Fruit fly (Drosophila melanogaster): ENCODE measurements around the gene CG10365.

The CG10365 gene

DNA sequence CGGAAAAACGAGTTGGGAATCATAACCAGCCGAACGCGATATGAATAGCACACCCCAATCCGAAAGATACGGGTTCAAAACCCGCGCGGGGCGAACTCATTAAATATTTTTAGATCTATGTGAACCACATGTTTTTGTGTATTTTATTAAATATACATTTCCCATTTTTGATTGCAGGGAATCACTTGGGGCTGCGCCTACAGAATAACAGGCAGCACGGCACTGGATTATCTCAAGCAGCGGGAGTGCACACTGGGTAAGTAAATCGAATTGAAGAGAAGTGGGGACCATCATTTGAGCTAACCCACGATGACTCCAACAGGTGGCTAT, 7.3 kb downstream of the CG10365 start:
- TF ChIP-seq Crg-1 (GFP tag; optimal IDR thresholded peaks at IDR 0.05) (no peak), cic (GFP tag; optimal IDR thresholded peaks at IDR 0.05) (no peak), CG5204 (GFP tag; optimal IDR thresholded peaks at IDR 0.05) (no peak), CG12768 (GFP tag; optimal IDR thresholded peaks at IDR 0.05) (no peak), CG7045 (GFP tag; optimal IDR thresholded peaks at IDR 0.05) (no peak), cnc (optimal IDR thresholded peaks at IDR 0.05) (no peak), toe (GFP tag; optimal IDR thresholded peaks at IDR 0.05) (no peak), tj (GFP tag; optimal IDR thresholded peaks at IDR 0.05) (no peak), Clk (GFP tag; optimal IDR thresholded peaks at IDR 0.05) (no peak), Hr96 (GFP tag; optimal IDR thresholded peaks at IDR 0.05) (no peak), bab1 (GFP tag; optimal IDR thresholded peaks at IDR 0.05) (no peak)

DNA sequence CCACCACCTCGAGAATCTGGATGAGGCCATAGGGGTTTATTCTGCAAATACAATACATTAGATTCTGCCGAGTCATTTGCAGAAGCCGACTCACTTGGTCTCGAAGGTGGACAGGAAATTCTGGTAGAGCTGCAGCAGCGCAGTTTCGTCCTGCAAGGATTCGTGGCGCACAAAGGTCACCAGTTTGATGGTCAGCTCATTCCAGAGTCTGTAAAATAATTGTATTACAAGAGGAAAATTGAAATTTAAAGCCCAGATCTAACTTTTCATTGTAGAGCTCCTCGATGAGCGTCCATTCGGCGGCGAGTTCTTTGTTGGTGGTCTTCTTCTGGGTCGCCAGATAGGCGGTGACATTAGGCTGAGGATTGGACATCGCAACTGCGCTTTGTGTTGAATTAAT, 9.4 kb downstream of the CG10365 start:
- TF ChIP-seq bab1 (GFP tag; optimal IDR thresholded peaks at IDR 0.05) (no peak), cnc (optimal IDR thresholded peaks at IDR 0.05) (peak; percentile 83 to 97)

DNA sequence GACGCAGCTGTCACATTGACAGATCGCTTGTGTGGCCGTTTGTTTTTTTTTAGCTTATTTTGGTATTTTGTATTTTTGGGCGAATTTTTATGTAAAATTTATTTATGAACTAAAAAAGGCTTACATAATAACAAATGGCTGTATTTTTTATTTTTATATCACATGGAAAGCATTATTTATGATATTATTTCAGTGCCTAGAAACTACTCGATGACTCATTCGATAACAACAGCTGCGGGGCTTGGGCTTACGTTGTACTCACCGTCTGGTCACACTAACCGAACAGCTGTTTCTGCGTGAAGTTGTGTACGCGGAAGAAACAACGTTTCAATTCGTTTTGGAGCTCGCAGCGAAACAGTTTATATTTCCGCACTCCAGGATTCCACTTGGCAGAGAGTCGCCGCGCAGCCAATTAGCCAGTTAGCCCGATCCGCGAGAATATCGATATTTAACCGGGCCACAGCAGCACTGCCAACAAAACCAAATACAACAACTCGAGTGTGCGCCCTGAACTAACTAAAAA, 9.9 kb downstream of the CG10365 start, which contains the start of the genes Hmgcr and Rpn9:
TSS of gene Hmgcr (plus strand) at position 335 of the 523 bp plus-strand sequence.
TSS of gene Rpn9 (minus strand) at position 473 of the 523 bp plus-strand sequence.
- TF ChIP-seq bab1 (GFP tag; optimal IDR thresholded peaks at IDR 0.05) (peak; percentile 68), CG7101 (tag; optimal IDR thresholded peaks at IDR 0.05) (no peak), Clk (GFP tag; optimal IDR thresholded peaks at IDR 0.05) (no peak), Mnt (GFP tag; optimal IDR thresholded peaks at IDR 0.05) (peak; percentile 28), tj (GFP tag; optimal IDR thresholded peaks at IDR 0.05) (peak; percentile 29), CG14711 (tag; optimal IDR thresholded peaks at IDR 0.05) (peak; percentile 3), CG11617 (GFP tag; optimal IDR thresholded peaks at IDR 0.05) (peak; percentile 29), cic (GFP tag; optimal IDR thresholded peaks at IDR 0.05) (peak; percentile 24), kay (GFP tag; ENCODE audit: borderline replicate concordance) (peak; percentile 99), CG33017 (tag; optimal IDR thresholded peaks at IDR 0.05) (peak; percentile 38), CG5204 (GFP tag; optimal IDR thresholded peaks at IDR 0.05) (no peak), CG7045 (GFP tag; optimal IDR thresholded peaks at IDR 0.05) (no peak), Crg-1 (GFP tag; optimal IDR thresholded peaks at IDR 0.05) (peak; percentile 46), Hr96 (GFP tag; optimal IDR thresholded peaks at IDR 0.05) (no peak), ovo (GFP tag; optimal IDR thresholded peaks at IDR 0.05) (no peak), toe (GFP tag; optimal IDR thresholded peaks at IDR 0.05) (no peak), pad (GFP tag; optimal IDR thresholded peaks at IDR 0.05) (no peak)

DNA sequence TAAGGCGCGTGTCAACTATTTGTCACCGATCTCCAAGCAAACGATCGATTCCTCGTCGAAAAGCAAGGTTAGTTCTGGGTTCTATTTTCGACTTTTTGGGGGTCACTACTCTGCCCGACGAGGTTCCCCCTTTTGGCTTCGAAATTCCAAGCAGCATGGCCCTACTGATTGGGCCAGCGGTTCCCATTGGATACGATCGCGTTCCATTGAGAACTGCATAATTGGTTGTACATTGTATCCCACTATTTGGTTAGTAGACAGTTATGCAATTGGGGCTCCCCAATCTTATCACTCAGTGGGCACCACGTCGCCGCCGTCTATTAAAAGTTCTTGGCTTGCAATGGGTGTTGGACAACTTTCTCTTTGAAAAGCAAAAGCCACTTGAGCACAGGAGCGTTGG, 10.6 kb downstream of the CG10365 start:
- TF ChIP-seq toe (GFP tag; optimal IDR thresholded peaks at IDR 0.05) (no peak), CG14711 (tag; optimal IDR thresholded peaks at IDR 0.05) (no peak), Crg-1 (GFP tag; optimal IDR thresholded peaks at IDR 0.05) (no peak), bab1 (GFP tag; optimal IDR thresholded peaks at IDR 0.05) (no peak), cic (GFP tag; optimal IDR thresholded peaks at IDR 0.05) (no peak), cnc (optimal IDR thresholded peaks at IDR 0.05) (no peak), Hr96 (GFP tag; optimal IDR thresholded peaks at IDR 0.05) (no peak), CG1620 (GFP tag; optimal IDR thresholded peaks at IDR 0.05) (no peak), Mnt (GFP tag; optimal IDR thresholded peaks at IDR 0.05) (no peak), Clk (GFP tag; optimal IDR thresholded peaks at IDR 0.05) (no peak), CG33017 (tag; optimal IDR thresholded peaks at IDR 0.05) (no peak), CG11617 (GFP tag; optimal IDR thresholded peaks at IDR 0.05) (no peak), CG12768 (GFP tag; optimal IDR thresholded peaks at IDR 0.05) (no peak)

DNA sequence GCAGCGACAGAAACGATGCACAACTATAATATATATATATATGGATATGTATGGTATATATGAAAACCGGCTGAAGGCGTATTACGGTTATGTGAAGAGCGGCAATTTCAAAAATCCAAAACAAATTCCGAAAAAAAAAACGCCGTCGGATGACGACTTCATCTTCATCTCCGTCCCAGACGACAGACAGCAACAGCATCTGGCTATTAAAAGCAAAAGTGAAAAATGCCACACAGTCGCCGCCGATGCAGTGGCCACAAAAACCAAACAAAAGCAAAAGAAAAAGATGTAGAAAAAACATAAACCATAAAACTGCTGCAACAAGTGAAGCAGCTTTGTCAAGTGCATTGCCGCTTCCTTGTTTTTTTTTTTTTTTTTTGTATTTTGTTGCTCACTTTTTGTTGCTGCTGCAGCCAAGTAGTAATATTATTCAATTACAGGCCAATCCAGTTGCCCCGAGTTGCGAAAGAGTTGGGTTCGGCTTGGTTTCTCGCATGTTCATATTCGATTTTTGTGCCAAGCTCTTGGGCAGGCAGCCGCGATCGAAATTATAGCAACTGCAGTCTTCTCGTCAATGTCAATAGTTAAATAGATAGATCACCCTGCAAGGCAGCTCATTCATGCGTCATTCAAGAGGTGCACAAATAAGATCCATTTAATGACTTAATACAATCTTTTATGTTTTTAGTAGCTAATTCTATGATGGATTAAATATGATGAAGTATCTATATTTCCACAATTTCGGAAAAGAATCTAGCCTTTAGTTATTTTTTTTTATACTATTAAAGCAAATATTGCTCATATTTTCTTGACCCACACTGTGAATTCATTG, 11.7 kb downstream of the CG10365 start:
- no peak for TF ChIP-seq CG14711 (tag; optimal IDR thresholded peaks at IDR 0.05)
- TF ChIP-seq bab1 (GFP tag; optimal IDR thresholded peaks at IDR 0.05), result no peak
- no peak for TF ChIP-seq toe (GFP tag; optimal IDR thresholded peaks at IDR 0.05)
- TF ChIP-seq CG1620 (GFP tag; optimal IDR thresholded peaks at IDR 0.05), result no peak
- TF ChIP-seq tj (GFP tag; optimal IDR thresholded peaks at IDR 0.05), result no peak
- TF ChIP-seq Clk (GFP tag; optimal IDR thresholded peaks at IDR 0.05), result no peak
- no peak for TF ChIP-seq CG7045 (GFP tag; optimal IDR thresholded peaks at IDR 0.05)
- TF ChIP-seq CG12768 (GFP tag; optimal IDR thresholded peaks at IDR 0.05), result no peak
- TF ChIP-seq CG5204 (GFP tag; optimal IDR thresholded peaks at IDR 0.05), result no peak
- TF ChIP-seq cic (GFP tag; optimal IDR thresholded peaks at IDR 0.05), result no peak
- no peak for TF ChIP-seq Mnt (GFP tag; optimal IDR thresholded peaks at IDR 0.05)
- TF ChIP-seq CG11617 (GFP tag; optimal IDR thresholded peaks at IDR 0.05), result no peak
- TF ChIP-seq CG33017 (tag; optimal IDR thresholded peaks at IDR 0.05), result no peak
- no peak for TF ChIP-seq CG7101 (tag; optimal IDR thresholded peaks at IDR 0.05)
- no peak for TF ChIP-seq cnc (optimal IDR thresholded peaks at IDR 0.05)

DNA sequence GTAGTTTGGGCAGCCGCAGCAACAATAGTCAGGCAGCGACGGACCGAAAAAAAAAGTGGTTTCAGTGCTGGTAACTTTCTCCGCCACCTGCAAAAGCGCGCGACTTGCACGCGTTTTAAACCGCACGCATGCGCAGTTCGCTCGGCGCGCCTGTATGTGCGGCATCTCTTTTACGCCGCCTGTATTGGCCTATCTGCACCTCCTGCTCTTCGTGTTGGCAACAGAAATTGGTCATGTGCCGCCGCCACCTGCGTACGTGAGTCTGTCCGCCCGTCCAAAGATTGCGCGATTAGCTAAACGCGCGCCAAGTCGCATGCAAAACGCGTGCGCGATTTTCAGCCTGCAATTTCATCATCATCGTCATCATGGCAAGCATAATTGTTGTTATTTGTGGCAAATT, 12.5 kb downstream of the CG10365 start:
- TF ChIP-seq pad (GFP tag; optimal IDR thresholded peaks at IDR 0.05), result no peak
- TF ChIP-seq CG5204 (GFP tag; optimal IDR thresholded peaks at IDR 0.05), result no peak
- no peak for TF ChIP-seq bab1 (GFP tag; optimal IDR thresholded peaks at IDR 0.05)
- no peak for TF ChIP-seq Hr96 (GFP tag; optimal IDR thresholded peaks at IDR 0.05)
- TF ChIP-seq Mnt (GFP tag; optimal IDR thresholded peaks at IDR 0.05), result no peak
- TF ChIP-seq CG11617 (GFP tag; optimal IDR thresholded peaks at IDR 0.05), result no peak
- TF ChIP-seq Crg-1 (GFP tag; optimal IDR thresholded peaks at IDR 0.05), result no peak
- no peak for TF ChIP-seq cic (GFP tag; optimal IDR thresholded peaks at IDR 0.05)
- TF ChIP-seq CG7101 (tag; optimal IDR thresholded peaks at IDR 0.05), result no peak
- no peak for TF ChIP-seq cnc (optimal IDR thresholded peaks at IDR 0.05)
- TF ChIP-seq toe (GFP tag; optimal IDR thresholded peaks at IDR 0.05), result no peak
- no peak for TF ChIP-seq CG14711 (tag; optimal IDR thresholded peaks at IDR 0.05)
- no peak for TF ChIP-seq CG33017 (tag; optimal IDR thresholded peaks at IDR 0.05)
- TF ChIP-seq tj (GFP tag; optimal IDR thresholded peaks at IDR 0.05), result no peak
- TF ChIP-seq ovo (GFP tag; optimal IDR thresholded peaks at IDR 0.05), result no peak
- TF ChIP-seq CG12768 (GFP tag; optimal IDR thresholded peaks at IDR 0.05), result no peak
- TF ChIP-seq Clk (GFP tag; optimal IDR thresholded peaks at IDR 0.05), result no peak
- TF ChIP-seq CG7045 (GFP tag; optimal IDR thresholded peaks at IDR 0.05), result no peak
